Fruit fly (Drosophila melanogaster) whole organism, prepupa: ENCODE results near the gene CG43638.

Source experiments
- Blimp-1 ChIP-seq: fragments of 200-800 bp; sonication (Bioruptor generic); optimal IDR thresholded peaks from 3 replicates; lab custom pipeline; 2017; ENCODE audit warnings: missing biosample characterization, missing genetic modification characterization, mild to moderate bottlenecking, moderate library complexity, missing genetic modification reagents
- CG10631 ChIP-seq: fragments of 200-800 bp; sonication (Bioruptor generic); optimal IDR thresholded peaks from 2 replicates; lab custom pipeline; 2016; ENCODE audit warnings: missing biosample characterization, missing genetic modification characterization
- CG11294 ChIP-seq: fragments of 200-800 bp; sonication (Bioruptor generic); IDR thresholded peaks from 2 replicates; pipeline ENCODE4 v1.3.6; 2022; ENCODE audit warnings: missing biosample characterization, missing genetic modification characterization
- CG11762 ChIP-seq: fragments of 200-800 bp; sonication (Bioruptor generic); optimal IDR thresholded peaks from 3 replicates; lab custom pipeline; 2016; ENCODE audit warnings: missing biosample characterization, missing genetic modification characterization; ENCODE audit not compliant: insufficient read depth
- CG11902 ChIP-seq: fragments of 200-800 bp; sonication (Bioruptor generic); optimal IDR thresholded peaks from 3 replicates; lab custom pipeline; 2016; ENCODE audit warnings: missing biosample characterization, missing genetic modification characterization
- CG3032 ChIP-seq: fragments of 200-800 bp; optimal IDR thresholded peaks from 2 replicates; lab custom pipeline; 2019; ENCODE audit warnings: missing biosample characterization, mild to moderate bottlenecking, missing genetic modification characterization, moderate library complexity
- CG31627 ChIP-seq: fragments of 200-800 bp; sonication (Bioruptor generic); optimal IDR thresholded peaks from 3 replicates; lab custom pipeline; 2016; ENCODE audit warnings: missing biosample characterization, missing genetic modification characterization
- CG32006 ChIP-seq: fragments of 200-800 bp; sonication (Bioruptor generic); optimal IDR thresholded peaks from 3 replicates; lab custom pipeline; 2017; ENCODE audit warnings: missing biosample characterization, mild to moderate bottlenecking, missing genetic modification characterization
- CG34406 ChIP-seq: fragments of 200-800 bp; sonication (Bioruptor generic); optimal IDR thresholded peaks from 3 replicates; lab custom pipeline; 2016; ENCODE audit warnings: missing biosample characterization, missing genetic modification characterization
- CG3919 ChIP-seq: fragments of 200-800 bp; sonication (Bioruptor generic); optimal IDR thresholded peaks from 3 replicates; lab custom pipeline; 2016; ENCODE audit warnings: missing biosample characterization, missing genetic modification characterization
- CG6276 ChIP-seq: fragments of 200-800 bp; sonication (Bioruptor generic); optimal IDR thresholded peaks from 2 replicates; lab custom pipeline; 2017; ENCODE audit warnings: missing biosample characterization, mild to moderate bottlenecking, missing genetic modification characterization
- CG6792 ChIP-seq: fragments of 200-800 bp; sonication (Bioruptor generic); optimal IDR thresholded peaks from 3 replicates; lab custom pipeline; 2016; ENCODE audit warnings: missing biosample characterization, missing genetic modification characterization
- CG6854 ChIP-seq: fragments of 200-800 bp; sonication (Bioruptor generic); optimal IDR thresholded peaks from 2 replicates; lab custom pipeline; 2017; ENCODE audit warnings: missing biosample characterization, mild to moderate bottlenecking, missing genetic modification characterization
- CG8119 ChIP-seq: fragments of 200-800 bp; sonication (Bioruptor generic); IDR thresholded peaks from 3 replicates; pipeline ENCODE4 v1.3.6; 2022; ENCODE audit warnings: missing biosample characterization, missing genetic modification characterization
- CG8319 ChIP-seq: fragments of 200-800 bp; sonication (Bioruptor generic); optimal IDR thresholded peaks from 3 replicates; lab custom pipeline; 2016; ENCODE audit warnings: missing biosample characterization, missing genetic modification characterization
- CG9139 ChIP-seq: fragments of 200-800 bp; sonication (Bioruptor generic); optimal IDR thresholded peaks from 3 replicates; lab custom pipeline; 2017; ENCODE audit warnings: missing biosample characterization, mild to moderate bottlenecking, missing genetic modification characterization
- Eip78C ChIP-seq: fragments of 200-800 bp; sonication (Bioruptor generic); peaks from one replicate; lab custom pipeline; 2016; ENCODE audit warnings: missing biosample characterization, missing genetic modification characterization
- Ets96B ChIP-seq: fragments of 200-800 bp; optimal IDR thresholded peaks from 2 replicates; lab custom pipeline; 2019; ENCODE audit warnings: missing biosample characterization, mild to moderate bottlenecking, missing genetic modification characterization, moderate library complexity
- Hr38 ChIP-seq: sonication (Bioruptor generic); optimal IDR thresholded peaks from 2 replicates; lab custom pipeline; 2016; ENCODE audit warnings: missing biosample characterization, missing genetic modification characterization
- Hr4 ChIP-seq: fragments of 200-800 bp; sonication (Bioruptor generic); optimal IDR thresholded peaks from 3 replicates; lab custom pipeline; 2016; ENCODE audit warnings: missing biosample characterization, missing genetic modification characterization
- Met ChIP-seq: fragments of 200-800 bp; sonication (Bioruptor generic); optimal IDR thresholded peaks from 3 replicates; lab custom pipeline; 2016; ENCODE audit warnings: missing biosample characterization, missing genetic modification characterization
- OdsH ChIP-seq: fragments of 200-800 bp; sonication (Bioruptor generic); optimal IDR thresholded peaks from 3 replicates; lab custom pipeline; 2016; ENCODE audit warnings: missing biosample characterization, missing genetic modification characterization
- Sox102F ChIP-seq: fragments of 200-800 bp; sonication (Bioruptor generic); optimal IDR thresholded peaks from 2 replicates; lab custom pipeline; 2016; ENCODE audit warnings: missing biosample characterization, mild to moderate bottlenecking, missing genetic modification characterization
- Sox14 ChIP-seq: fragments of 200-800 bp; sonication (Bioruptor generic); optimal IDR thresholded peaks from 3 replicates; lab custom pipeline; 2016; ENCODE audit warnings: missing biosample characterization, missing genetic modification characterization
- Sox15 ChIP-seq: fragments of 200-800 bp; sonication (Bioruptor generic); optimal IDR thresholded peaks from 3 replicates; lab custom pipeline; 2016; ENCODE audit warnings: missing biosample characterization, missing genetic modification characterization
- dac ChIP-seq: fragments of 200-800 bp; sonication (Bioruptor generic); optimal IDR thresholded peaks from 2 replicates; lab custom pipeline; 2017; ENCODE audit warnings: missing biosample characterization, mild to moderate bottlenecking, missing genetic modification characterization
- dsx ChIP-seq: fragments of 200-800 bp; optimal IDR thresholded peaks from 3 replicates; lab custom pipeline; 2019; ENCODE audit warnings: missing biosample characterization, mild to moderate bottlenecking, missing genetic modification characterization, moderate library complexity; ENCODE audit not compliant: poor library complexity, severe bottlenecking
- fd59A ChIP-seq: fragments of 200-800 bp; sonication (Bioruptor generic); optimal IDR thresholded peaks from 2 replicates; lab custom pipeline; 2017; ENCODE audit warnings: missing biosample characterization, mild to moderate bottlenecking, missing genetic modification characterization, missing genetic modification reagents
- fd85E ChIP-seq: fragments of 200-800 bp; sonication (Bioruptor generic); optimal IDR thresholded peaks from 3 replicates; lab custom pipeline; 2016; ENCODE audit warnings: missing biosample characterization, missing genetic modification characterization
- fkh ChIP-seq: fragments of 200-800 bp; sonication (Bioruptor generic); optimal IDR thresholded peaks from 3 replicates; lab custom pipeline; 2017; ENCODE audit warnings: missing biosample characterization, mild to moderate bottlenecking, missing genetic modification characterization, moderate library complexity
- lz ChIP-seq: fragments of 200-800 bp; sonication (Bioruptor generic); optimal IDR thresholded peaks from 3 replicates; lab custom pipeline; 2016; ENCODE audit warnings: missing biosample characterization, missing genetic modification characterization
- net ChIP-seq: fragments of 200-800 bp; sonication (Bioruptor generic); optimal IDR thresholded peaks from 3 replicates; lab custom pipeline; 2016; ENCODE audit warnings: missing biosample characterization, missing genetic modification characterization
- spab ChIP-seq: fragments of 200-800 bp; sonication (Bioruptor generic); optimal IDR thresholded peaks from 2 replicates; lab custom pipeline; 2017; ENCODE audit warnings: missing biosample characterization, mild to moderate bottlenecking, missing genetic modification characterization, missing genetic modification reagents
- svp ChIP-seq: fragments of 200-800 bp; sonication (Bioruptor generic); peaks from one replicate; lab custom pipeline; 2016; ENCODE audit warnings: missing biosample characterization, missing genetic modification characterization
- topi ChIP-seq: fragments of 200-800 bp; sonication (Bioruptor generic); optimal IDR thresholded peaks from 3 replicates; lab custom pipeline; 2016; ENCODE audit warnings: missing biosample characterization, missing genetic modification characterization

CG43638 gene

dm6 chr3L:12002321-12003248, 41.8 kb upstream of the CG43638 start, which contains the start of the genes Pop2 and CG6928 (continued):
- TF ChIP-seq Sox14: peak; percentile 69
- TF ChIP-seq CG34406 (GFP tag; lab: Kevin White, UChicago): peak; percentile 22
- TF ChIP-seq dac (GFP tag; lab: Kevin White, UChicago): no peak
- TF ChIP-seq fd85E: peak; percentile 24
- no peak for TF ChIP-seq CG6854 (GFP tag; lab: Kevin White, UChicago)
- no peak for TF ChIP-seq CG6276
- TF ChIP-seq CG11902: peak; percentile 39
- TF ChIP-seq CG3032: peak; percentile 33
- TF ChIP-seq CG11762 (GFP tag; lab: Kevin White, UChicago): no peak
- no peak for TF ChIP-seq fd59A (GFP tag; lab: Kevin White, UChicago)
- TF ChIP-seq Hr4 (GFP tag; lab: Kevin White, UChicago): peak; percentile 63
- TF ChIP-seq CG3919 (GFP tag; lab: Kevin White, UChicago): no peak
- peak; percentile 59 for TF ChIP-seq topi (GFP tag; lab: Kevin White, UChicago)
- TF ChIP-seq Met (GFP tag; lab: Kevin White, UChicago): peak; percentile 45
- TF ChIP-seq CG9139 (GFP tag; lab: Kevin White, UChicago): peak; percentile 38
- peak; percentile 52 for TF ChIP-seq Sox102F (GFP tag; lab: Kevin White, UChicago)
- peak; percentile 75 for TF ChIP-seq Hr38 (GFP tag; lab: Kevin White, UChicago)

dm6 chr3L:12003457-12003856, 40.9 kb upstream of the CG43638 start:
- no peak for TF ChIP-seq lz (GFP tag; lab: Kevin White, UChicago)
- no peak for TF ChIP-seq svp
- no peak for TF ChIP-seq Sox102F (GFP tag; lab: Kevin White, UChicago)
- TF ChIP-seq CG11294: no peak
- TF ChIP-seq Sox15 (GFP tag; lab: Kevin White, UChicago): no peak
- no peak for TF ChIP-seq OdsH (GFP tag; lab: Kevin White, UChicago)
- TF ChIP-seq Blimp-1: no peak

DNA sequence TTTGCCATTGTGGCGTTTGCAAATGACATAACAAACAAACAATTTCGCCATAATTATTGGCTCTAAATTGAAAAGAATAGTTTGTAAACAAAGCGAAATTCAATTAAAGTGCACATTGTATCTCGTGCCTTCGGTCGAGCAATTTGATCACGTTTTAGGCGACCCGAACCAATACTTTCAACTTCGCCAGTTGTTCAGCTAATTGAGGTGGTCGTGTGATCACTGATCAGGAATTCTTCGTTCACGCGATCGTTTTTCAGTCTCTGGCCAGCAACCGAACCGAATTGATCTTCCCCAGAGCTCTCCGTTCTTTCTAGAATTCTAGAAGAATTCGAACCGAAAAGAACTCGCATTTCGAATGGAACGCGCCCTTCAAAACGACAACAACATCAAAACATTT, 40.2 kb upstream of the CG43638 start:
- no peak for TF ChIP-seq CG3919 (GFP tag; lab: Kevin White, UChicago)
- no peak for TF ChIP-seq CG6792 (GFP tag; lab: Kevin White, UChicago)
- no peak for TF ChIP-seq CG31627 (GFP tag; lab: Kevin White, UChicago)
- TF ChIP-seq Ets96B (tag; lab: Kevin White, UChicago): no peak
- TF ChIP-seq CG8319 (GFP tag; lab: Kevin White, UChicago): no peak
- TF ChIP-seq net (GFP tag; lab: Kevin White, UChicago): no peak
- no peak for TF ChIP-seq fkh (GFP tag; lab: Kevin White, UChicago)
- TF ChIP-seq Eip78C (GFP tag; lab: Kevin White, UChicago): no peak
- no peak for TF ChIP-seq CG3032
- TF ChIP-seq CG8119 (GFP tag; lab: Robert Waterston, UW): no peak
- TF ChIP-seq CG10631 (GFP tag; lab: Kevin White, UChicago): no peak
- no peak for TF ChIP-seq spab
- no peak for TF ChIP-seq svp
- no peak for TF ChIP-seq OdsH (GFP tag; lab: Kevin White, UChicago)
- TF ChIP-seq CG34406 (GFP tag; lab: Kevin White, UChicago): no peak
- no peak for TF ChIP-seq lz (GFP tag; lab: Kevin White, UChicago)
- TF ChIP-seq CG32006: no peak

DNA sequence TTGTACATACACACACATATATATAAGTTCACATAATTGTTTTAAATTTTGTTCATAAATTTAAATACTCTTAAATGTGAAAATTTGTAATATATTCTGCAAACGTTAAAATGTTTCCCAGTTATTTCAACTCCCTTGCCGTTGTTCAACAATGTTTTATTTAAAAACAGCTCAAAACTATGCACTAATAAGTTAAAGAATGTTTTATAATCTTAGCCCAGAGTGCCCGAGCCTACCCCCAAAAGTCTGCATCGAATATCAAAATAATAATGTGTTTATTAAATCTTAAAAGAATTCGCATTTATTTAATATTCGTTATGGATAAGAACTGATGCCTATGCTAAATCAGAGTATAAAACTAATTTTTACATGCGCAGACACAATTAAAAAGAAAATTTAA, 36.4 kb upstream of the CG43638 start:
- TF ChIP-seq svp: no peak
- peak; percentile 82 for TF ChIP-seq dsx
